Fruit fly (Drosophila melanogaster) whole organism, prepupa: ENCODE measurements around the gene Uch.

Experiments
- Blimp-1 ChIP-seq: fragments of 200-800 bp; sonication (Bioruptor generic); optimal IDR thresholded peaks from 3 replicates; lab custom pipeline; 2017; ENCODE audit warnings: missing biosample characterization, missing genetic modification characterization, mild to moderate bottlenecking, moderate library complexity, missing genetic modification reagents
- CG10631 ChIP-seq: fragments of 200-800 bp; sonication (Bioruptor generic); optimal IDR thresholded peaks from 2 replicates; lab custom pipeline; 2016; ENCODE audit warnings: missing biosample characterization, missing genetic modification characterization
- CG10669 ChIP-seq: fragments of 200-800 bp; sonication (Bioruptor generic); optimal IDR thresholded peaks from 3 replicates; lab custom pipeline; 2018; ENCODE audit warnings: missing biosample characterization, mild to moderate bottlenecking, missing genetic modification characterization, moderate library complexity
- CG11294 ChIP-seq: fragments of 200-800 bp; sonication (Bioruptor generic); IDR thresholded peaks from 2 replicates; pipeline ENCODE4 v1.3.6; 2022; ENCODE audit warnings: missing biosample characterization, missing genetic modification characterization
- CG11902 ChIP-seq: fragments of 200-800 bp; sonication (Bioruptor generic); optimal IDR thresholded peaks from 3 replicates; lab custom pipeline; 2016; ENCODE audit warnings: missing biosample characterization, missing genetic modification characterization
- CG15336 ChIP-seq: fragments of 200-800 bp; sonication (Bioruptor generic); IDR thresholded peaks from 2 replicates; pipeline ENCODE4 v1.3.6; 2022; ENCODE audit warnings: missing biosample characterization, missing genetic modification characterization
- CG1621 ChIP-seq: fragments of 200-800 bp; sonication (Bioruptor generic); optimal IDR thresholded peaks from 3 replicates; lab custom pipeline; 2018; ENCODE audit warnings: missing biosample characterization, mild to moderate bottlenecking, missing genetic modification characterization
- CG16779 ChIP-seq: fragments of 200-800 bp; sonication (Bioruptor generic); optimal IDR thresholded peaks from 3 replicates; lab custom pipeline; 2017; ENCODE audit warnings: missing biosample characterization, mild to moderate bottlenecking, missing genetic modification characterization
- CG3032 ChIP-seq: fragments of 200-800 bp; optimal IDR thresholded peaks from 2 replicates; lab custom pipeline; 2019; ENCODE audit warnings: missing biosample characterization, mild to moderate bottlenecking, missing genetic modification characterization, moderate library complexity
- CG31627 ChIP-seq: fragments of 200-800 bp; sonication (Bioruptor generic); optimal IDR thresholded peaks from 3 replicates; lab custom pipeline; 2016; ENCODE audit warnings: missing biosample characterization, missing genetic modification characterization
- CG34406 ChIP-seq: fragments of 200-800 bp; sonication (Bioruptor generic); optimal IDR thresholded peaks from 3 replicates; lab custom pipeline; 2016; ENCODE audit warnings: missing biosample characterization, missing genetic modification characterization
- CG4318 ChIP-seq: fragments of 200-800 bp; sonication (Bioruptor generic); optimal IDR thresholded peaks from 3 replicates; lab custom pipeline; 2017; ENCODE audit warnings: missing biosample characterization, mild to moderate bottlenecking, missing genetic modification characterization
- CG6163 ChIP-seq: fragments of 200-800 bp; sonication (Bioruptor generic); IDR thresholded peaks from 3 replicates; pipeline ENCODE4 v1.3.6; 2022; ENCODE audit warnings: missing biosample characterization, missing genetic modification characterization
- CG6276 ChIP-seq: fragments of 200-800 bp; sonication (Bioruptor generic); optimal IDR thresholded peaks from 2 replicates; lab custom pipeline; 2017; ENCODE audit warnings: missing biosample characterization, mild to moderate bottlenecking, missing genetic modification characterization
- CG6808 ChIP-seq: fragments of 200-800 bp; sonication (Bioruptor generic); optimal IDR thresholded peaks from 3 replicates; lab custom pipeline; 2017; ENCODE audit warnings: missing biosample characterization, missing genetic modification characterization, mild to moderate bottlenecking, moderate library complexity, missing genetic modification reagents
- CG6854 ChIP-seq: fragments of 200-800 bp; sonication (Bioruptor generic); optimal IDR thresholded peaks from 2 replicates; lab custom pipeline; 2017; ENCODE audit warnings: missing biosample characterization, mild to moderate bottlenecking, missing genetic modification characterization
- CG8319 ChIP-seq: fragments of 200-800 bp; sonication (Bioruptor generic); optimal IDR thresholded peaks from 3 replicates; lab custom pipeline; 2016; ENCODE audit warnings: missing biosample characterization, missing genetic modification characterization
- CG8632 ChIP-seq: fragments of 200-800 bp; sonication (Bioruptor generic); optimal IDR thresholded peaks from 3 replicates; lab custom pipeline; 2016; ENCODE audit warnings: missing biosample characterization, missing genetic modification characterization
- CG9139 ChIP-seq: fragments of 200-800 bp; sonication (Bioruptor generic); optimal IDR thresholded peaks from 3 replicates; lab custom pipeline; 2017; ENCODE audit warnings: missing biosample characterization, mild to moderate bottlenecking, missing genetic modification characterization
- Eip75B ChIP-seq: fragments of 200-800 bp; sonication (Bioruptor generic); optimal IDR thresholded peaks from 3 replicates; lab custom pipeline; 2016; ENCODE audit warnings: missing biosample characterization, missing genetic modification characterization
- Eip78C ChIP-seq: fragments of 200-800 bp; sonication (Bioruptor generic); peaks from one replicate; lab custom pipeline; 2016; ENCODE audit warnings: missing biosample characterization, missing genetic modification characterization
- Ets21C ChIP-seq: fragments of 200-800 bp; sonication (Bioruptor generic); optimal IDR thresholded peaks from 3 replicates; lab custom pipeline; 2016; ENCODE audit warnings: missing biosample characterization, missing genetic modification characterization
- Ets96B ChIP-seq: fragments of 200-800 bp; optimal IDR thresholded peaks from 2 replicates; lab custom pipeline; 2019; ENCODE audit warnings: missing biosample characterization, mild to moderate bottlenecking, missing genetic modification characterization, moderate library complexity
- Gug ChIP-seq: fragments of 200-800 bp; sonication (Bioruptor generic); IDR thresholded peaks from 2 replicates; pipeline ENCODE4 v1.3.6; 2022; ENCODE audit warnings: missing biosample characterization, missing genetic modification characterization
- Hr38 ChIP-seq: sonication (Bioruptor generic); optimal IDR thresholded peaks from 2 replicates; lab custom pipeline; 2016; ENCODE audit warnings: missing biosample characterization, missing genetic modification characterization
- Hr39 ChIP-seq: fragments of 200-800 bp; sonication (Bioruptor generic); optimal IDR thresholded peaks from 2 replicates; lab custom pipeline; 2016; ENCODE audit warnings: missing biosample characterization, missing genetic modification characterization
- Hr4 ChIP-seq: fragments of 200-800 bp; sonication (Bioruptor generic); optimal IDR thresholded peaks from 3 replicates; lab custom pipeline; 2016; ENCODE audit warnings: missing biosample characterization, missing genetic modification characterization
- Lpt ChIP-seq: fragments of 200-800 bp; sonication (Bioruptor generic); optimal IDR thresholded peaks from 3 replicates; lab custom pipeline; 2016; ENCODE audit warnings: missing biosample characterization, missing genetic modification characterization
- Sox102F ChIP-seq: fragments of 200-800 bp; sonication (Bioruptor generic); optimal IDR thresholded peaks from 2 replicates; lab custom pipeline; 2016; ENCODE audit warnings: missing biosample characterization, mild to moderate bottlenecking, missing genetic modification characterization
- Sox14 ChIP-seq: fragments of 200-800 bp; sonication (Bioruptor generic); optimal IDR thresholded peaks from 3 replicates; lab custom pipeline; 2016; ENCODE audit warnings: missing biosample characterization, missing genetic modification characterization
- Sox15 ChIP-seq: fragments of 200-800 bp; sonication (Bioruptor generic); optimal IDR thresholded peaks from 3 replicates; lab custom pipeline; 2016; ENCODE audit warnings: missing biosample characterization, missing genetic modification characterization
- achi ChIP-seq: fragments of 200-800 bp; sonication (Bioruptor generic); optimal IDR thresholded peaks from 3 replicates; lab custom pipeline; 2016; ENCODE audit warnings: missing biosample characterization, missing genetic modification characterization
- acj6 ChIP-seq: fragments of 200-800 bp; sonication (Bioruptor generic); optimal IDR thresholded peaks from 3 replicates; lab custom pipeline; 2016; ENCODE audit warnings: missing biosample characterization, missing genetic modification characterization
- cyc ChIP-seq: fragments of 200-800 bp; sonication (Bioruptor generic); optimal IDR thresholded peaks from 3 replicates; lab custom pipeline; 2016; ENCODE audit warnings: missing biosample characterization, missing genetic modification characterization
- dac ChIP-seq: fragments of 200-800 bp; sonication (Bioruptor generic); optimal IDR thresholded peaks from 2 replicates; lab custom pipeline; 2017; ENCODE audit warnings: missing biosample characterization, mild to moderate bottlenecking, missing genetic modification characterization
- dsx ChIP-seq: fragments of 200-800 bp; optimal IDR thresholded peaks from 3 replicates; lab custom pipeline; 2019; ENCODE audit warnings: missing biosample characterization, mild to moderate bottlenecking, missing genetic modification characterization, moderate library complexity; ENCODE audit not compliant: poor library complexity, severe bottlenecking
- eg ChIP-seq: fragments of 200-800 bp; sonication (Bioruptor generic); IDR thresholded peaks from 3 replicates; pipeline ENCODE4 v1.3.6; 2022; ENCODE audit warnings: missing biosample characterization, missing genetic modification characterization
- esn ChIP-seq: fragments of 200-800 bp; sonication (Bioruptor generic); optimal IDR thresholded peaks from 2 replicates; lab custom pipeline; 2016; ENCODE audit warnings: missing biosample characterization, mild to moderate bottlenecking, missing genetic modification characterization, moderate library complexity
- fd59A ChIP-seq: fragments of 200-800 bp; sonication (Bioruptor generic); optimal IDR thresholded peaks from 2 replicates; lab custom pipeline; 2017; ENCODE audit warnings: missing biosample characterization, mild to moderate bottlenecking, missing genetic modification characterization, missing genetic modification reagents
- fd85E ChIP-seq: fragments of 200-800 bp; sonication (Bioruptor generic); optimal IDR thresholded peaks from 3 replicates; lab custom pipeline; 2016; ENCODE audit warnings: missing biosample characterization, missing genetic modification characterization
- lz ChIP-seq: fragments of 200-800 bp; sonication (Bioruptor generic); optimal IDR thresholded peaks from 3 replicates; lab custom pipeline; 2016; ENCODE audit warnings: missing biosample characterization, missing genetic modification characterization
- net ChIP-seq: fragments of 200-800 bp; sonication (Bioruptor generic); optimal IDR thresholded peaks from 3 replicates; lab custom pipeline; 2016; ENCODE audit warnings: missing biosample characterization, missing genetic modification characterization
- salr ChIP-seq, 2 experiments: fragments of 200-800 bp; sonication (Bioruptor generic); optimal IDR thresholded peaks; 3 replicates each; lab custom pipeline; 2016 to 2018; ENCODE audit warnings: missing biosample characterization in 2 of 2, missing genetic modification characterization in 2 of 2, mild to moderate bottlenecking in 1 of 2
- spab ChIP-seq: fragments of 200-800 bp; sonication (Bioruptor generic); optimal IDR thresholded peaks from 2 replicates; lab custom pipeline; 2017; ENCODE audit warnings: missing biosample characterization, mild to moderate bottlenecking, missing genetic modification characterization, missing genetic modification reagents
- svp ChIP-seq: fragments of 200-800 bp; sonication (Bioruptor generic); peaks from one replicate; lab custom pipeline; 2016; ENCODE audit warnings: missing biosample characterization, missing genetic modification characterization
- topi ChIP-seq: fragments of 200-800 bp; sonication (Bioruptor generic); optimal IDR thresholded peaks from 3 replicates; lab custom pipeline; 2016; ENCODE audit warnings: missing biosample characterization, missing genetic modification characterization

Gene Uch

dm6 chr2L:2202853-2203717 is 10.9 kb downstream of the Uch start (continued):
- peak; percentile 44 for TF ChIP-seq fd85E (GFP tag; lab: Kevin White, UChicago)
- peak; percentile 35 to 37 for TF ChIP-seq salr (GFP tag; optimal IDR thresholded peaks at IDR 0.05; lab: Kevin White, UChicago)
- no peak for TF ChIP-seq Hr39 (GFP tag; lab: Kevin White, UChicago)
- TF ChIP-seq CG15336 (GFP tag; lab: Robert Waterston, UW), result peak; percentile 54
- TF ChIP-seq dsx, result peak; percentile 85
- TF ChIP-seq CG6163 (GFP tag; lab: Robert Waterston, UW), result peak; percentile 81

dm6 chr2L:2202018-2202852 is 11.8 kb downstream of the Uch start:
- TF ChIP-seq topi (GFP tag; lab: Kevin White, UChicago) (peak; percentile 100), Blimp-1 (GFP tag; lab: Kevin White, UChicago) (peak; percentile 98), CG4318 (GFP tag; lab: Kevin White, UChicago) (peak; percentile 100), cyc (GFP tag; lab: Kevin White, UChicago) (peak; percentile 100), Ets96B (tag; lab: Kevin White, UChicago) (peak; percentile 100), achi (peak; percentile 99), CG10631 (GFP tag; lab: Kevin White, UChicago) (peak; percentile 100), Ets21C (GFP tag; lab: Kevin White, UChicago) (peak; percentile 100), esn (peak; percentile 100), CG8632 (GFP tag; lab: Kevin White, UChicago) (peak; percentile 100), fd85E (GFP tag; lab: Kevin White, UChicago) (peak; percentile 98), eg (GFP tag; lab: Robert Waterston, UW) (peak; percentile 100), Sox14 (GFP tag; lab: Kevin White, UChicago) (peak; percentile 100), Eip78C (GFP tag; lab: Kevin White, UChicago) (peak; percentile 100), Hr38 (GFP tag; lab: Kevin White, UChicago) (peak; percentile 98), CG6276 (peak; percentile 100), dac (GFP tag; lab: Kevin White, UChicago) (peak; percentile 99), lz (GFP tag; lab: Kevin White, UChicago) (peak; percentile 100), CG11294 (GFP tag; lab: Robert Waterston, UW) (peak; percentile 100), svp (peak; percentile 100), CG31627 (GFP tag; lab: Kevin White, UChicago) (peak; percentile 100), dsx (peak; percentile 99), Lpt (GFP tag; lab: Kevin White, UChicago) (peak; percentile 100), CG34406 (peak; percentile 100), Sox15 (GFP tag; lab: Kevin White, UChicago) (peak; percentile 99), CG10669 (GFP tag; lab: Kevin White, UChicago) (peak; percentile 100), CG6808 (GFP tag; lab: Kevin White, UChicago) (peak; percentile 99), acj6 (GFP tag; lab: Kevin White, UChicago) (peak; percentile 100), Sox102F (peak; percentile 100), net (GFP tag; lab: Kevin White, UChicago) (peak; percentile 100), CG1621 (peak; percentile 99), CG8319 (GFP tag; lab: Kevin White, UChicago) (peak; percentile 100), CG11902 (GFP tag; lab: Kevin White, UChicago) (peak; percentile 99), fd59A (peak; percentile 99), CG6854 (peak; percentile 99), spab (GFP tag; lab: Kevin White, UChicago) (peak; percentile 100), CG3032 (tag; lab: Kevin White, UChicago) (peak; percentile 100), CG9139 (GFP tag; lab: Kevin White, UChicago) (peak; percentile 100), Hr39 (GFP tag; lab: Kevin White, UChicago) (peak; percentile 100), Gug (peak; percentile 100), CG16779 (tag; lab: Kevin White, UChicago) (peak; percentile 99), Eip75B (GFP tag; lab: Kevin White, UChicago) (peak; percentile 100), Hr4 (GFP tag; lab: Kevin White, UChicago) (peak; percentile 100)
